Fruit fly (Drosophila melanogaster) whole organism, embryonic: ENCODE data around the gene Frmd5.
A peak's percentile ranks its signal among the peaks of the same experiment; 100 is the strongest.

ENCODE experiments used
- Atf-2 ChIP-seq: fragments of 200-800 bp; sonication (Bioruptor generic); optimal IDR thresholded peaks from 2 replicates; lab custom pipeline; 2016; ENCODE audit warnings: missing biosample characterization, missing genetic modification characterization
- Bgb ChIP-seq: fragments of 200-800 bp; sonication (Bioruptor generic); IDR thresholded peaks from 2 replicates; pipeline ENCODE4 v1.3.6; 2022; ENCODE audit warnings: missing biosample characterization, missing genetic modification characterization; ENCODE audit not compliant: partially characterized antibody
- C15 ChIP-seq: fragments of 200-800 bp; sonication (Bioruptor generic); IDR thresholded peaks from 3 replicates; pipeline ENCODE4 v1.3.6; 2022; ENCODE audit warnings: missing biosample characterization, missing genetic modification characterization
- CG10959 ChIP-seq: fragments of 200-800 bp; sonication (Bioruptor generic); IDR thresholded peaks from 2 replicates; pipeline ENCODE4 v1.3.6; 2022; ENCODE audit warnings: missing biosample characterization, missing genetic modification characterization
- CG11398 ChIP-seq: fragments of 200-800 bp; sonication (Bioruptor generic); optimal IDR thresholded peaks from 2 replicates; lab custom pipeline; 2016; ENCODE audit warnings: missing biosample characterization, missing genetic modification characterization
- CG11696 ChIP-seq: fragments of 200-800 bp; sonication (Bioruptor generic); IDR thresholded peaks from 2 replicates; pipeline ENCODE4 v1.3.6; 2022; ENCODE audit warnings: missing biosample characterization, missing genetic modification characterization
- CG12104 ChIP-seq: fragments of 200-800 bp; sonication (Bioruptor generic); optimal IDR thresholded peaks from 3 replicates; lab custom pipeline; 2016; ENCODE audit warnings: missing biosample characterization, missing genetic modification characterization
- CG12299 ChIP-seq: fragments of 200-800 bp; sonication (Bioruptor generic); optimal IDR thresholded peaks from 2 replicates; lab custom pipeline; 2018; ENCODE audit warnings: missing biosample characterization, mild to moderate bottlenecking, missing genetic modification characterization
- CG1233 ChIP-seq: fragments of 200-800 bp; sonication (Bioruptor generic); optimal IDR thresholded peaks from 4 replicates; lab custom pipeline; 2018; ENCODE audit warnings: missing biosample characterization, mild to moderate bottlenecking, missing genetic modification characterization
- CG13424 ChIP-seq: fragments of 200-800 bp; sonication (Bioruptor generic); optimal IDR thresholded peaks from 2 replicates; lab custom pipeline; 2019; ENCODE audit warnings: missing biosample characterization, mild to moderate bottlenecking, missing genetic modification characterization, moderate library complexity
- CG13775 ChIP-seq: fragments of 200-800 bp; sonication (Bioruptor generic); optimal IDR thresholded peaks from 3 replicates; lab custom pipeline; 2017; ENCODE audit warnings: missing biosample characterization, mild to moderate bottlenecking, missing genetic modification characterization
- CG15479 ChIP-seq: fragments of 200-800 bp; sonication (Bioruptor generic); optimal IDR thresholded peaks from 3 replicates; lab custom pipeline; 2019; ENCODE audit warnings: missing biosample characterization, mild to moderate bottlenecking, missing genetic modification characterization, moderate library complexity
- CG17328 ChIP-seq: fragments of 200-800 bp; sonication (Bioruptor generic); IDR thresholded peaks from 2 replicates; pipeline ENCODE4 v1.3.6; 2022; ENCODE audit warnings: missing biosample characterization, missing genetic modification characterization
- CG17802 ChIP-seq: fragments of 200-800 bp; sonication (Bioruptor generic); optimal IDR thresholded peaks from 2 replicates; lab custom pipeline; 2018; ENCODE audit warnings: missing biosample characterization, mild to moderate bottlenecking, missing genetic modification characterization, moderate library complexity
- CG18764 ChIP-seq: fragments of 200-800 bp; sonication (Bioruptor generic); optimal IDR thresholded peaks from 3 replicates; lab custom pipeline; 2016; ENCODE audit warnings: missing biosample characterization, missing genetic modification characterization
- CG2129 ChIP-seq: fragments of 200-800 bp; sonication (Bioruptor generic); IDR thresholded peaks from 2 replicates; pipeline ENCODE4 v1.3.6; 2022; ENCODE audit warnings: missing biosample characterization, missing genetic modification characterization; ENCODE audit not compliant: partially characterized antibody
- CG31224 ChIP-seq: fragments of 200-800 bp; sonication (Bioruptor generic); IDR thresholded peaks from 2 replicates; pipeline ENCODE4 v1.3.6; 2022; ENCODE audit warnings: missing biosample characterization, missing genetic modification characterization
- CG4707 ChIP-seq: fragments of 200-800 bp; sonication (Bioruptor generic); optimal IDR thresholded peaks from 2 replicates; lab custom pipeline; 2018; ENCODE audit warnings: missing biosample characterization, mild to moderate bottlenecking, missing genetic modification characterization, moderate library complexity
- CG6175 ChIP-seq: fragments of 200-800 bp; sonication (Bioruptor generic); IDR thresholded peaks from 3 replicates; pipeline ENCODE4 v1.3.6; 2022; ENCODE audit warnings: missing biosample characterization, missing genetic modification characterization
- CG6272 ChIP-seq: fragments of 200-800 bp; sonication (Bioruptor generic); IDR thresholded peaks from 2 replicates; pipeline ENCODE4 v1.3.6; 2022; ENCODE audit warnings: missing biosample characterization, missing genetic modification characterization
- CG6791 ChIP-seq: fragments of 200-800 bp; sonication (Bioruptor generic); IDR thresholded peaks from 3 replicates; pipeline ENCODE4 v1.3.6; 2022; ENCODE audit warnings: missing biosample characterization, missing genetic modification characterization; ENCODE audit not compliant: partially characterized antibody
- CG7556 ChIP-seq: fragments of 200-800 bp; sonication (Bioruptor generic); optimal IDR thresholded peaks from 2 replicates; lab custom pipeline; 2017; ENCODE audit warnings: missing biosample characterization, mild to moderate bottlenecking, missing genetic modification characterization
- CG7745 ChIP-seq: fragments of 200-800 bp; sonication (Bioruptor generic); optimal IDR thresholded peaks from 2 replicates; lab custom pipeline; 2018; ENCODE audit warnings: missing biosample characterization, mild to moderate bottlenecking, missing genetic modification characterization, moderate library complexity
- CG8089 ChIP-seq: fragments of 200-800 bp; sonication (Bioruptor generic); optimal IDR thresholded peaks from 3 replicates; lab custom pipeline; 2016; ENCODE audit warnings: missing biosample characterization, missing genetic modification characterization
- CG8388 ChIP-seq: fragments of 200-800 bp; sonication (Bioruptor generic); optimal IDR thresholded peaks from 2 replicates; lab custom pipeline; 2019; ENCODE audit warnings: missing biosample characterization, mild to moderate bottlenecking, missing genetic modification characterization, moderate library complexity
- CkIIα-i1 ChIP-seq: fragments of 200-800 bp; sonication (Bioruptor generic); IDR thresholded peaks from 2 replicates; pipeline ENCODE4 v1.3.6; 2022; ENCODE audit warnings: missing biosample characterization, missing genetic modification characterization
- D ChIP-seq, 2 experiments: fragments of 200-800 bp in 1 of 2; fragments of >200 bp in 1 of 2; sonication (Bioruptor generic) in 1 of 2; optimal IDR thresholded peaks; 2 replicates in 1 of 2; 3 replicates in 1 of 2; lab custom pipeline; 2017; ENCODE audit warnings: mild to moderate bottlenecking in 1 of 2, missing biosample characterization in 1 of 2, missing genetic modification characterization in 1 of 2, missing genetic modification reagents in 1 of 2
- Dek ChIP-seq: fragments of 200-800 bp; sonication (Bioruptor generic); optimal IDR thresholded peaks from 3 replicates; lab custom pipeline; 2019; ENCODE audit warnings: missing biosample characterization, mild to moderate bottlenecking, missing genetic modification characterization, moderate library complexity
- Fer3 ChIP-seq: fragments of 200-800 bp; sonication (Bioruptor generic); optimal IDR thresholded peaks from 2 replicates; lab custom pipeline; 2018; ENCODE audit warnings: missing biosample characterization, mild to moderate bottlenecking, missing genetic modification characterization, moderate library complexity
- H15 ChIP-seq: fragments of 200-800 bp; sonication (Bioruptor generic); IDR thresholded peaks from 3 replicates; pipeline ENCODE4 v1.3.6; 2022; ENCODE audit warnings: missing biosample characterization, missing genetic modification characterization
- HmgZ ChIP-seq: fragments of 200-800 bp; sonication (Bioruptor generic); optimal IDR thresholded peaks from 2 replicates; lab custom pipeline; 2018; ENCODE audit warnings: missing biosample characterization, mild to moderate bottlenecking, missing genetic modification characterization
- MBD-R2 ChIP-seq: fragments of 200-800 bp; sonication (Bioruptor generic); IDR thresholded peaks from 2 replicates; pipeline ENCODE4 v1.3.6; 2022; ENCODE audit warnings: missing biosample characterization, missing genetic modification characterization
- NFAT ChIP-seq: fragments of 200-800 bp; sonication (Bioruptor generic); IDR thresholded peaks from 2 replicates; pipeline ENCODE4 v1.3.6; 2022; ENCODE audit warnings: missing biosample characterization, missing genetic modification characterization
- NK7.1 ChIP-seq: fragments of 200-800 bp; sonication (Bioruptor generic); optimal IDR thresholded peaks from 3 replicates; lab custom pipeline; 2016; ENCODE audit warnings: missing biosample characterization, missing genetic modification characterization
- Oaz ChIP-seq: fragments of 200-800 bp; sonication (Bioruptor generic); IDR thresholded peaks from 2 replicates; pipeline ENCODE4 v1.3.6; 2022; ENCODE audit warnings: missing biosample characterization, missing genetic modification characterization
- Sin3A ChIP-seq: fragments of >200 bp; optimal IDR thresholded peaks from 2 replicates; lab custom pipeline; 2018
- YL-1 ChIP-seq: fragments of 200-800 bp; sonication (Bioruptor generic); optimal IDR thresholded peaks from 3 replicates; lab custom pipeline; 2017; ENCODE audit warnings: missing biosample characterization, mild to moderate bottlenecking, missing genetic modification characterization
- bowl ChIP-seq: fragments of 200-800 bp; sonication (Bioruptor generic); IDR thresholded peaks from 2 replicates; pipeline ENCODE4 v1.3.6; 2022; ENCODE audit warnings: missing biosample characterization, missing genetic modification characterization
- cato ChIP-seq: fragments of 200-800 bp; sonication (Bioruptor generic); optimal IDR thresholded peaks from 2 replicates; lab custom pipeline; 2016; ENCODE audit warnings: missing biosample characterization, missing genetic modification characterization, borderline replicate concordance
- cg ChIP-seq: fragments of 200-800 bp; sonication (Bioruptor generic); optimal IDR thresholded peaks from 3 replicates; lab custom pipeline; 2019; ENCODE audit warnings: missing biosample characterization, mild to moderate bottlenecking, missing genetic modification characterization, moderate library complexity
- fru ChIP-seq: fragments of >200 bp; optimal IDR thresholded peaks from 2 replicates; lab custom pipeline; 2017
- gro ChIP-seq: fragments of 200-800 bp; sonication (Bioruptor generic); optimal IDR thresholded peaks from 2 replicates; lab custom pipeline; 2016; ENCODE audit warnings: missing biosample characterization, missing genetic modification characterization
- gsb-n ChIP-seq: fragments of 200-800 bp; sonication (Bioruptor generic); optimal IDR thresholded peaks from 3 replicates; lab custom pipeline; 2018; ENCODE audit warnings: missing biosample characterization, mild to moderate bottlenecking, missing genetic modification characterization
- hkb ChIP-seq, 2 experiments: fragments of 200-800 bp in 1 of 2; fragments of >200 bp in 1 of 2; sonication (Bioruptor generic) in 1 of 2; IDR thresholded peaks in 1 of 2; optimal IDR thresholded peaks in 1 of 2; 2 replicates each; pipeline versions ENCODE4 v1.3.6 to Lab custom; 2017 to 2022; ENCODE audit warnings: missing biosample characterization in 1 of 2, missing genetic modification characterization in 1 of 2
- ind ChIP-seq: fragments of 200-800 bp; sonication (Bioruptor generic); optimal IDR thresholded peaks from 3 replicates; lab custom pipeline; 2016; ENCODE audit warnings: missing biosample characterization, missing genetic modification characterization
- lbe ChIP-seq: fragments of 200-800 bp; sonication (Bioruptor generic); optimal IDR thresholded peaks from 2 replicates; lab custom pipeline; 2016; ENCODE audit warnings: missing biosample characterization, mild to moderate bottlenecking, missing genetic modification characterization
- luna ChIP-seq: fragments of 200-800 bp; sonication (Bioruptor generic); optimal IDR thresholded peaks from 2 replicates; lab custom pipeline; 2016; ENCODE audit warnings: missing biosample characterization, missing genetic modification characterization
- pan ChIP-seq, 4 experiments: fragments of >200 bp in 3 of 4; fragments of 200-800 bp in 1 of 4; sonication (Bioruptor generic) in 1 of 4; optimal IDR thresholded peaks in 3 of 4; IDR thresholded peaks in 1 of 4; 2 replicates each; pipeline versions ENCODE4 v1.3.6 to Lab custom; 2017 to 2022; ENCODE audit warnings: missing biosample characterization in 2 of 4, missing genetic modification characterization in 2 of 4, mixed read lengths in 1 of 4
- pho ChIP-seq: fragments of 200-800 bp; sonication (Bioruptor generic); optimal IDR thresholded peaks from 2 replicates; lab custom pipeline; 2016; ENCODE audit warnings: missing biosample characterization, missing genetic modification characterization

Frmd5 gene

dm6 chr2L:10381890-10382450 is 37.7 kb downstream of the Frmd5 start, which contains the start of gene CG5096 (continued):
- no peak for TF ChIP-seq CkIIα-i1 (GFP tag; lab: Robert Waterston, UW)
- TF ChIP-seq HmgZ, result peak; percentile 95
- TF ChIP-seq D (optimal IDR thresholded peaks at IDR 0.05; lab: Kevin White, UChicago), result no peak
- peak; percentile 64 for TF ChIP-seq D (GFP tag; optimal IDR thresholded peaks at IDR 0.05; lab: Kevin White, UChicago)
- peak; percentile 84 for TF ChIP-seq pho (GFP tag; lab: Kevin White, UChicago)
- TF ChIP-seq Atf-2 (GFP tag; lab: Kevin White, UChicago), result peak; percentile 70
- peak; percentile 51; the same call in 1 of the 2 replicates for TF ChIP-seq CG10959 (GFP tag; lab: Robert Waterston, UW)
- no peak for TF ChIP-seq pan (optimal IDR thresholded peaks at IDR 0.05; lab: Kevin White, UChicago)
- peak in 1 of 2 experiments; percentile 91 for TF ChIP-seq pan (GFP tag; optimal IDR thresholded peaks at IDR 0.05 in 1 of 2, IDR thresholded peaks at IDR 0.05 in 1 of 2)
- TF ChIP-seq Sin3A (lab: Kevin White, UChicago), result no peak
- peak; percentile 84 for TF ChIP-seq CG1233
- peak; percentile 93 for TF ChIP-seq CG13424 (tag; lab: Kevin White, UChicago)
- no peak for TF ChIP-seq CG7745 (tag; lab: Kevin White, UChicago)
- TF ChIP-seq CG6272 (GFP tag; lab: Robert Waterston, UW), result peak; percentile 81
- peak; percentile 52 for TF ChIP-seq NK7.1 (GFP tag; lab: Kevin White, UChicago)
- peak; percentile 90 for TF ChIP-seq gro (GFP tag; lab: Kevin White, UChicago)
- TF ChIP-seq CG31224 (GFP tag; lab: Robert Waterston, UW), result peak; percentile 72; the same call in 1 of the 2 replicates
- peak; percentile 64 for TF ChIP-seq CG8089
- no peak for TF ChIP-seq CG2129
- TF ChIP-seq CG12104 (GFP tag; lab: Kevin White, UChicago), result peak; percentile 66
- peak; percentile 63; the same call in 1 of the 3 replicates for TF ChIP-seq CG6175 (GFP tag; lab: Robert Waterston, UW)
- TF ChIP-seq Dek, result peak; percentile 94
- TF ChIP-seq H15, result peak; percentile 82; the same call in 2 of the 3 replicates
- TF ChIP-seq YL-1 (GFP tag; lab: Kevin White, UChicago), result peak; percentile 35
- TF ChIP-seq C15 (GFP tag; lab: Robert Waterston, UW), result peak; percentile 72; the same call in 1 of the 3 replicates
- TF ChIP-seq ind (GFP tag; lab: Kevin White, UChicago), result peak; percentile 85
- TF ChIP-seq hkb (optimal IDR thresholded peaks at IDR 0.05; lab: Kevin White, UChicago), result no peak
- TF ChIP-seq hkb (GFP tag; IDR thresholded peaks at IDR 0.05; lab: Robert Waterston, UW), result peak; percentile 96
- TF ChIP-seq gsb-n (tag; lab: Kevin White, UChicago), result peak; percentile 72
- TF ChIP-seq Oaz (GFP tag; lab: Robert Waterston, UW), result peak; percentile 85
- peak; percentile 53; the same call in 1 of the 2 replicates for TF ChIP-seq bowl (GFP tag; lab: Robert Waterston, UW)
- TF ChIP-seq NFAT, result no peak; the same call in 1 of the 2 replicates
- TF ChIP-seq CG18764 (GFP tag; lab: Kevin White, UChicago), result peak; percentile 68
- TF ChIP-seq CG13775 (GFP tag; lab: Kevin White, UChicago), result peak; percentile 70
- TF ChIP-seq CG12299 (tag; lab: Kevin White, UChicago), result peak; percentile 90
- peak; percentile 45 for TF ChIP-seq CG17802 (tag; lab: Kevin White, UChicago)
- TF ChIP-seq fru (lab: Kevin White, UChicago), result no peak
- peak; percentile 82 for TF ChIP-seq CG8388
- no peak for TF ChIP-seq CG15479 (GFP tag; lab: Kevin White, UChicago)
- TF ChIP-seq CG11398 (GFP tag; lab: Kevin White, UChicago), result peak; percentile 62
- peak; percentile 79; the same call in 1 of the 2 replicates for TF ChIP-seq MBD-R2 (GFP tag; lab: Robert Waterston, UW)
- no peak for TF ChIP-seq cg (GFP tag; lab: Kevin White, UChicago)
- peak; percentile 64 for TF ChIP-seq CG4707 (GFP tag; lab: Kevin White, UChicago)
- peak; percentile 62 for TF ChIP-seq lbe
- TF ChIP-seq CG7556 (GFP tag; lab: Kevin White, UChicago), result peak; percentile 81
- no peak for TF ChIP-seq CG6791 (GFP tag; lab: Robert Waterston, UW)
- peak; percentile 50 for TF ChIP-seq cato (GFP tag; lab: Kevin White, UChicago)
- TF ChIP-seq luna, result peak; percentile 45
- TF ChIP-seq Bgb (GFP tag; lab: Robert Waterston, UW), result no peak
- TF ChIP-seq CG11696, result peak; percentile 75
- peak; percentile 96 for TF ChIP-seq Fer3 (tag; lab: Kevin White, UChicago)
- peak; percentile 83 for TF ChIP-seq CG17328
